Worm (Caenorhabditis elegans) whole organism, L1 larva: Measurements from ENCODE around the gene tcer-1.
"Not testable (repeated sequence)": the region's sequence is repeated elsewhere in the genome, so short reads cannot be mapped to it uniquely, and the experiment has no call there.

Source experiments
- fos-1 ChIP-seq: fragments of 150-350 bp; optimal IDR thresholded peaks from 2 replicates; lab custom pipeline; 2014; ENCODE audit warnings: missing biosample characterization, missing genetic modification characterization
- irx-1 ChIP-seq: sonication (generic microtip); optimal IDR thresholded peaks from 2 replicates; lab custom pipeline; 2016; ENCODE audit warnings: missing genetic modification characterization, missing compliant biosample characterization
- lin-35 ChIP-seq, 2 experiments: fragments of 150-350 bp; optimal IDR thresholded peaks; 2 replicates each; lab custom pipeline; 2014; ENCODE audit warnings: missing biosample characterization in 2 of 2, missing genetic modification characterization in 2 of 2, missing genetic modification reagents in 2 of 2
- nhr-77 ChIP-seq: fragments of 150-350 bp; optimal IDR thresholded peaks from 2 replicates; lab custom pipeline; 2014; ENCODE audit warnings: missing biosample characterization, missing genetic modification characterization
- pqm-1 ChIP-seq: sonication (generic microtip); optimal IDR thresholded peaks from 3 replicates; lab custom pipeline; 2017; ENCODE audit warnings: missing biosample characterization, missing genetic modification characterization
- tbx-2 ChIP-seq: sonication (generic microtip); optimal IDR thresholded peaks from 2 replicates; lab custom pipeline; 2016; ENCODE audit warnings: missing genetic modification characterization, missing compliant biosample characterization
- unc-62 ChIP-seq: fragments of 150-350 bp; optimal IDR thresholded peaks from 2 replicates; lab custom pipeline; 2014; ENCODE audit warnings: missing biosample characterization, missing genetic modification reagents, missing genetic modification characterization
- ztf-11 ChIP-seq, 2 experiments: sonication (generic microtip); optimal IDR thresholded peaks; 2 replicates each; lab custom pipeline; 2016 to 2017; ENCODE audit warnings: missing genetic modification characterization in 2 of 2, missing biosample characterization in 1 of 2, missing compliant biosample characterization in 1 of 2

DNA sequence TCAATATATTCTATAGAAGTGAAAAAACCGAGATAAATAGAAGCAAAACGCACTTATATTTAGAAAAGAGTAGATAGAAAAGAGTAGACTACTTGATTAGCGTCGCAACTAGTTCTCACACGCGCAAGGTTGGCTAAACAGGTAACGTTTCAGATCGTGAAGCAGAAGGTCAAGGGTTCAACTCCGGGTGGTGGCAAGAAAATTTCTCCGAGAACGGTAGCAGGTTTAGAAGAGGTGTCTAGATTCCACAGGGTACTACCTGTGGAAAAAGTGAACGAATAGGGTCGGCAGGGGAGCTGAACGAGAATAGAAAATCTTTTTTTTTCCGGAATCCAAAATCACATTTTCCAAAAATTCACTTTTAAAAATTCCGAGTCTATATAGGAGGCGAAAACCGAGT lies 7.8 kb downstream of the tcer-1 start:
- TF ChIP-seq unc-62 (GFP tag; lab: Kevin White, UChicago); ztf-11 (tag; optimal IDR thresholded peaks at IDR 0.05; lab: Kevin White, UChicago); irx-1 (tag; lab: Kevin White, UChicago); pqm-1 (tag; lab: Kevin White, UChicago); lin-35 (GFP tag; optimal IDR thresholded peaks at IDR 0.05; lab: Kevin White, UChicago); nhr-77 (tag; lab: Kevin White, UChicago); tbx-2; fos-1 (tag; lab: Kevin White, UChicago): not testable (repeated sequence)
